Fruit fly (Drosophila melanogaster) whole organism, embryonic: ENCODE measurements around the gene CG13038.

ENCODE experiments used
- ATbp ChIP-seq: fragments of 200-800 bp; sonication (Bioruptor generic); optimal IDR thresholded peaks from 2 replicates; lab custom pipeline; 2017; ENCODE audit warnings: missing biosample characterization, mild to moderate bottlenecking, missing genetic modification characterization, missing genetic modification reagents
- Bdp1 ChIP-seq: fragments of 200-800 bp; sonication (Bioruptor generic); optimal IDR thresholded peaks from 3 replicates; lab custom pipeline; 2016; ENCODE audit warnings: missing biosample characterization, missing genetic modification characterization
- Bteb2 ChIP-seq: fragments of 200-800 bp; sonication (Bioruptor generic); optimal IDR thresholded peaks from 2 replicates; lab custom pipeline; 2016; ENCODE audit warnings: missing biosample characterization, missing genetic modification characterization
- C15 ChIP-seq: fragments of 200-800 bp; sonication (Bioruptor generic); IDR thresholded peaks from 3 replicates; pipeline ENCODE4 v1.3.6; 2022; ENCODE audit warnings: missing biosample characterization, missing genetic modification characterization
- CG10209 ChIP-seq: fragments of 200-800 bp; sonication (Bioruptor generic); optimal IDR thresholded peaks from 3 replicates; lab custom pipeline; 2017; ENCODE audit warnings: missing biosample characterization, mild to moderate bottlenecking, missing genetic modification characterization, missing genetic modification reagents
- CG1024 ChIP-seq: fragments of 200-800 bp; sonication (Bioruptor generic); IDR thresholded peaks from 2 replicates; pipeline ENCODE4 v1.3.6; 2022; ENCODE audit warnings: missing biosample characterization, missing genetic modification characterization
- CG10321 ChIP-seq: fragments of 200-800 bp; sonication (Bioruptor generic); IDR thresholded peaks from 2 replicates; pipeline ENCODE4 v1.3.6; 2022; ENCODE audit warnings: missing biosample characterization, missing genetic modification characterization
- CG13296 ChIP-seq: fragments of 200-800 bp; sonication (Bioruptor generic); optimal IDR thresholded peaks from 3 replicates; lab custom pipeline; 2018; ENCODE audit warnings: missing biosample characterization, mild to moderate bottlenecking, missing genetic modification characterization
- CG16815 ChIP-seq: fragments of 200-800 bp; sonication (Bioruptor generic); optimal IDR thresholded peaks from 3 replicates; lab custom pipeline; 2017; ENCODE audit warnings: missing biosample characterization, mild to moderate bottlenecking, missing genetic modification characterization
- CG16863 ChIP-seq: fragments of 200-800 bp; sonication (Bioruptor generic); optimal IDR thresholded peaks from 3 replicates; lab custom pipeline; 2016; ENCODE audit warnings: missing biosample characterization, missing genetic modification characterization
- CG17359 ChIP-seq: fragments of 200-800 bp; sonication (Bioruptor generic); optimal IDR thresholded peaks from 3 replicates; lab custom pipeline; 2018; ENCODE audit warnings: missing biosample characterization, mild to moderate bottlenecking, missing genetic modification characterization, moderate library complexity
- CG18619 ChIP-seq: fragments of 200-800 bp; sonication (Bioruptor generic); optimal IDR thresholded peaks from 3 replicates; lab custom pipeline; 2017; ENCODE audit warnings: missing biosample characterization, mild to moderate bottlenecking, missing genetic modification characterization
- CG2120 ChIP-seq: fragments of 200-800 bp; sonication (Bioruptor generic); optimal IDR thresholded peaks from 3 replicates; lab custom pipeline; 2016; ENCODE audit warnings: missing biosample characterization, missing genetic modification characterization
- CG30020 ChIP-seq: fragments of 200-800 bp; optimal IDR thresholded peaks from 2 replicates; lab custom pipeline; 2019; ENCODE audit warnings: missing biosample characterization, mild to moderate bottlenecking, missing genetic modification characterization, moderate library complexity
- CG31365 ChIP-seq: fragments of 200-800 bp; sonication (Bioruptor generic); optimal IDR thresholded peaks from 2 replicates; lab custom pipeline; 2018; ENCODE audit warnings: missing biosample characterization, mild to moderate bottlenecking, missing genetic modification characterization
- CG31388 ChIP-seq: fragments of 200-800 bp; sonication (Bioruptor generic); optimal IDR thresholded peaks from 2 replicates; lab custom pipeline; 2016; ENCODE audit warnings: missing biosample characterization, missing genetic modification characterization
- CG6654 ChIP-seq: fragments of 200-800 bp; sonication (Bioruptor generic); optimal IDR thresholded peaks from 2 replicates; lab custom pipeline; 2017; ENCODE audit warnings: missing biosample characterization, mild to moderate bottlenecking, missing genetic modification characterization
- CG7556 ChIP-seq: fragments of 200-800 bp; sonication (Bioruptor generic); optimal IDR thresholded peaks from 2 replicates; lab custom pipeline; 2017; ENCODE audit warnings: missing biosample characterization, mild to moderate bottlenecking, missing genetic modification characterization
- CG9215 ChIP-seq: fragments of 200-800 bp; sonication (Bioruptor generic); IDR thresholded peaks from 2 replicates; pipeline ENCODE4 v1.3.6; 2022; ENCODE audit warnings: missing biosample characterization, missing genetic modification characterization
- CG9609 ChIP-seq: fragments of 200-800 bp; sonication (Bioruptor generic); optimal IDR thresholded peaks from 3 replicates; lab custom pipeline; 2016; ENCODE audit warnings: missing biosample characterization, missing genetic modification characterization
- Dip2 ChIP-seq: fragments of 200-800 bp; sonication (Bioruptor generic); IDR thresholded peaks from 2 replicates; pipeline ENCODE4 v1.3.6; 2022; ENCODE audit warnings: missing biosample characterization, missing genetic modification characterization
- Dp ChIP-seq: fragments of 200-800 bp; sonication (Bioruptor generic); optimal IDR thresholded peaks from 2 replicates; lab custom pipeline; 2018; ENCODE audit warnings: missing biosample characterization, mild to moderate bottlenecking, missing genetic modification characterization, moderate library complexity
- Eip74EF ChIP-seq, 2 experiments: fragments of 200-800 bp in 1 of 2; fragments of >200 bp in 1 of 2; sonication (Bioruptor generic) in 1 of 2; optimal IDR thresholded peaks; 2 replicates each; lab custom pipeline; 2017 to 2019; ENCODE audit warnings: missing biosample characterization in 2 of 2, missing genetic modification characterization in 2 of 2, mild to moderate bottlenecking in 1 of 2, moderate library complexity in 1 of 2
- GATAe ChIP-seq: fragments of 200-800 bp; sonication (Bioruptor generic); conservative IDR thresholded peaks from 2 replicates; pipeline ENCODE4 v1.3.6; 2022; ENCODE audit warnings: missing biosample characterization, missing genetic modification characterization
- Hr3 ChIP-seq: fragments of 200-800 bp; sonication (Bioruptor generic); optimal IDR thresholded peaks from 3 replicates; lab custom pipeline; 2016; ENCODE audit warnings: missing biosample characterization, missing genetic modification characterization
- MTF-1 ChIP-seq: fragments of 200-800 bp; sonication (Bioruptor generic); optimal IDR thresholded peaks from 2 replicates; lab custom pipeline; 2018; ENCODE audit warnings: missing biosample characterization, mild to moderate bottlenecking, missing genetic modification characterization, borderline replicate concordance
- Med ChIP-seq: fragments of 200-800 bp; sonication (Bioruptor generic); peaks from one replicate; lab custom pipeline; 2016; ENCODE audit warnings: missing biosample characterization, missing genetic modification characterization, mild to moderate bottlenecking, inconsistent platforms, moderate library complexity
- Spps ChIP-seq: fragments of 200-800 bp; sonication (Bioruptor generic); optimal IDR thresholded peaks from 2 replicates; lab custom pipeline; 2018; ENCODE audit warnings: missing biosample characterization, mild to moderate bottlenecking, missing genetic modification characterization
- Ssrp ChIP-seq: fragments of 200-800 bp; sonication (Bioruptor generic); optimal IDR thresholded peaks from 2 replicates; lab custom pipeline; 2018; ENCODE audit warnings: missing biosample characterization, mild to moderate bottlenecking, missing genetic modification characterization, moderate library complexity
- Trl ChIP-seq, 3 experiments: fragments of >200 bp in 2 of 3; fragments of 200-800 bp in 1 of 3; sonication (Bioruptor generic) in 1 of 3; optimal IDR thresholded peaks; 2 replicates in 1 of 3; 3 replicates in 2 of 3; lab custom pipeline; 2016 to 2017; ENCODE audit warnings: missing biosample characterization in 1 of 3, missing genetic modification characterization in 1 of 3
- Vsx1 ChIP-seq: fragments of 200-800 bp; sonication (Bioruptor generic); optimal IDR thresholded peaks from 2 replicates; lab custom pipeline; 2017; ENCODE audit warnings: missing biosample characterization, mild to moderate bottlenecking, missing genetic modification characterization, missing genetic modification reagents
- bab2 ChIP-seq: fragments of 200-800 bp; sonication (Bioruptor generic); optimal IDR thresholded peaks from 2 replicates; lab custom pipeline; 2016; ENCODE audit warnings: missing biosample characterization, missing genetic modification characterization
- cato ChIP-seq: fragments of 200-800 bp; sonication (Bioruptor generic); optimal IDR thresholded peaks from 2 replicates; lab custom pipeline; 2016; ENCODE audit warnings: missing biosample characterization, missing genetic modification characterization, borderline replicate concordance
- crc ChIP-seq: fragments of 200-800 bp; sonication (Bioruptor generic); optimal IDR thresholded peaks from 2 replicates; lab custom pipeline; 2016; ENCODE audit warnings: missing biosample characterization, missing genetic modification characterization
- ems ChIP-seq: fragments of 200-800 bp; sonication (Bioruptor generic); optimal IDR thresholded peaks from 3 replicates; lab custom pipeline; 2016; ENCODE audit warnings: missing biosample characterization, missing genetic modification characterization
- esg ChIP-seq: fragments of 200-800 bp; sonication (Bioruptor generic); conservative IDR thresholded peaks from 2 replicates; pipeline ENCODE4 v1.3.6; 2022; ENCODE audit warnings: missing biosample characterization, missing genetic modification characterization
- h ChIP-seq: fragments of >200 bp; optimal IDR thresholded peaks from 2 replicates; lab custom pipeline; 2017
- ham ChIP-seq: fragments of 200-800 bp; sonication (Bioruptor generic); IDR thresholded peaks from 2 replicates; pipeline ENCODE4 v1.3.6; 2022; ENCODE audit warnings: missing biosample characterization, missing genetic modification characterization
- jing ChIP-seq: fragments of 200-800 bp; sonication (Bioruptor generic); optimal IDR thresholded peaks from 2 replicates; lab custom pipeline; 2018; ENCODE audit warnings: missing biosample characterization, mild to moderate bottlenecking, missing genetic modification characterization
- kay ChIP-seq: fragments of 200-800 bp; sonication (Bioruptor generic); optimal IDR thresholded peaks from 2 replicates; lab custom pipeline; 2016; ENCODE audit warnings: missing biosample characterization, missing genetic modification characterization
- kni ChIP-seq: fragments of 200-800 bp; sonication (Bioruptor generic); optimal IDR thresholded peaks from 3 replicates; lab custom pipeline; 2017; ENCODE audit warnings: mild to moderate bottlenecking, missing biosample characterization, missing genetic modification reagents, missing genetic modification characterization
- lola ChIP-seq, 3 experiments: fragments of >200 bp in 2 of 3; fragments of 200-800 bp in 1 of 3; sonication (Bioruptor generic) in 1 of 3; optimal IDR thresholded peaks; 2 replicates each; lab custom pipeline; 2017 to 2019; ENCODE audit warnings: missing biosample characterization in 3 of 3, missing genetic modification characterization in 3 of 3, mild to moderate bottlenecking in 1 of 3, moderate library complexity in 1 of 3
- luna ChIP-seq: fragments of 200-800 bp; sonication (Bioruptor generic); optimal IDR thresholded peaks from 2 replicates; lab custom pipeline; 2016; ENCODE audit warnings: missing biosample characterization, missing genetic modification characterization
- pb ChIP-seq: fragments of 200-800 bp; sonication (Bioruptor generic); optimal IDR thresholded peaks from 3 replicates; lab custom pipeline; 2016; ENCODE audit warnings: missing biosample characterization, missing genetic modification characterization
- psq ChIP-seq: fragments of 200-800 bp; sonication (Bioruptor generic); optimal IDR thresholded peaks from 2 replicates; lab custom pipeline; 2017; ENCODE audit warnings: missing biosample characterization, missing genetic modification characterization
- repo ChIP-seq: fragments of 200-800 bp; sonication (Bioruptor generic); optimal IDR thresholded peaks from 2 replicates; lab custom pipeline; 2016; ENCODE audit warnings: missing biosample characterization, missing genetic modification characterization
- sd ChIP-seq: fragments of 200-800 bp; sonication (Bioruptor generic); optimal IDR thresholded peaks from 3 replicates; lab custom pipeline; 2018; ENCODE audit warnings: missing biosample characterization, mild to moderate bottlenecking, missing genetic modification characterization, moderate library complexity
- sima ChIP-seq: fragments of 200-800 bp; sonication (Bioruptor generic); optimal IDR thresholded peaks from 2 replicates; lab custom pipeline; 2016; ENCODE audit warnings: missing biosample characterization, missing genetic modification characterization
- tna ChIP-seq: fragments of 200-800 bp; sonication (Bioruptor generic); IDR thresholded peaks from 2 replicates; pipeline ENCODE4 v1.3.6; 2022; ENCODE audit warnings: missing biosample characterization, missing genetic modification characterization; ENCODE audit not compliant: partially characterized antibody

The CG13038 gene

DNA sequence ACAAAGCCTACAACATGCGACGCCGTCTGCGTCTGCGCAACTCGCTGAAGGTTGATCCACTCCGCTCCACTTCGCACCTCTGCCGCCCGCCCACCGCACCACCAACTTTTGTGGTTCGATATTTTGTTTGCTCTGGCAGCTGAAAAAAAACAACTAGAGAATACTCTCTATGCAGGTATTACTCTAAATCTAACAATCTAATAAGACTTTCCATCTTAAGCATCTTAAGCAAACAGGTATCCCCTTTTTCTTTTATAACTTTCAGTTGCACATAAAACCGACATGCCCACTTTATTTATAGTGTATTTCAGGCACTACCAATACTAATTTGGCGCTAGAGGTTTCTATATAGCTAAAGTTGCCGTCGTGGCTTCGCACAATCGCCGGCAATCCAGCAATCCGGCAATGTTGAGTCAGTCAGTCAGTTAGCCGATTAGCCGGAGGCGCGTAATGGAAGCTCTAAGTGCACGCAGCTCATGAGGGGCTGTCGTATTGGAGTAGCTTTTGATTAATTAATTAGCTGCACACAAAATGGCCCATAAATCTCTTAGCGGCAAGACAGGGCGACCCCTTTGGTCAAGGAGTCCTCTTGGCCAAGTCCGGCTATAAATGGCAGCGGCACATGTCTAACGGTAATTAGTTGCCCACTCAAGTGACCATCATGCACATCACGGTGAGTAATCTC is 656 bp upstream of the CG13038 start, which contains the start of gene CG13058 (continued):
- TF ChIP-seq bab2 (GFP tag; lab: Kevin White, UChicago) (no peak), Dip2 (GFP tag; lab: Robert Waterston, UW) (no peak), CG30020 (tag; lab: Kevin White, UChicago) (no peak), sima (GFP tag; lab: Kevin White, UChicago) (no peak), sd (tag; lab: Kevin White, UChicago) (peak; percentile 8), CG31388 (no peak), Bdp1 (GFP tag; lab: Kevin White, UChicago) (peak; percentile 10), CG18619 (peak; percentile 61), cato (GFP tag; lab: Kevin White, UChicago) (no peak), crc (GFP tag; lab: Kevin White, UChicago) (no peak), Hr3 (peak; percentile 48), CG6654 (GFP tag; lab: Kevin White, UChicago) (no peak), luna (GFP tag; lab: Kevin White, UChicago) (no peak), MTF-1 (peak; percentile 7), lola (GFP tag; optimal IDR thresholded peaks at IDR 0.05; lab: Kevin White, UChicago) (no peak), jing (GFP tag; lab: Kevin White, UChicago) (peak; percentile 42), CG16815 (peak; percentile 17), h (no peak), Dp (GFP tag; lab: Kevin White, UChicago) (no peak), C15 (GFP tag; lab: Robert Waterston, UW) (no peak), psq (no peak), Spps (no peak), repo (GFP tag; lab: Kevin White, UChicago) (no peak), Vsx1 (GFP tag; lab: Kevin White, UChicago) (peak; percentile 16), kni (GFP tag; lab: Kevin White, UChicago) (no peak), CG9215 (GFP tag; lab: Robert Waterston, UW) (peak; percentile 18; the same call in 1 of the 2 replicates), CG10209 (peak; percentile 55), Eip74EF (GFP tag; optimal IDR thresholded peaks at IDR 0.05; lab: Kevin White, UChicago) (peak in 1 of 2 experiments; percentile 15), esg (peak; percentile 81), CG9609 (peak; percentile 61), tna (GFP tag; lab: Robert Waterston, UW) (no peak), CG17359 (peak; percentile 53), ATbp (no peak), CG31365 (tag; lab: Kevin White, UChicago) (no peak), ham (GFP tag; lab: Robert Waterston, UW) (no peak), CG10321 (GFP tag; lab: Robert Waterston, UW) (no peak), Trl (optimal IDR thresholded peaks at IDR 0.05; lab: Kevin White, UChicago) (no peak), Trl (GFP tag; optimal IDR thresholded peaks at IDR 0.05; lab: Kevin White, UChicago) (no peak), CG7556 (peak; percentile 69), CG1024 (GFP tag; lab: Robert Waterston, UW) (peak; percentile 59), pb (no peak), ems (GFP tag; lab: Kevin White, UChicago) (no peak), kay (no peak), Bteb2 (peak; percentile 42), Ssrp (tag; lab: Kevin White, UChicago) (no peak), CG2120 (peak; percentile 77), Med (GFP tag; lab: Kevin White, UChicago) (peak; percentile 54), CG13296 (GFP tag; lab: Kevin White, UChicago) (peak; percentile 72), GATAe (GFP tag; lab: Robert Waterston, UW) (no peak), CG16863 (peak; percentile 70)
